Worm (Caenorhabditis elegans) whole organism, L1 larva: ENCODE data around the gene C52A11.3.
A peak's percentile ranks its signal among the peaks of the same experiment; 100 is the strongest.

Source experiments
- C16A3.4 ChIP-seq: fragments of 150-350 bp; optimal IDR thresholded peaks from 2 replicates; lab custom pipeline; 2014; ENCODE audit warnings: missing biosample characterization, missing genetic modification characterization
- Y116A8C.19 ChIP-seq: sonication (generic microtip); optimal IDR thresholded peaks from 2 replicates; lab custom pipeline; 2016; ENCODE audit warnings: missing compliant biosample characterization, missing genetic modification characterization, borderline replicate concordance
- blmp-1 ChIP-seq: fragments of 150-350 bp; optimal IDR thresholded peaks from 2 replicates; lab custom pipeline; 2014; ENCODE audit warnings: missing biosample characterization, missing genetic modification characterization
- ceh-90 ChIP-seq: sonication (generic microtip); optimal IDR thresholded peaks from 2 replicates; lab custom pipeline; 2016; ENCODE audit warnings: missing genetic modification characterization, missing compliant biosample characterization
- dpl-1 ChIP-seq, 3 experiments: fragments of 150-350 bp in 2 of 3; sonication (generic microtip) in 1 of 3; optimal IDR thresholded peaks; 2 replicates each; lab custom pipeline; 2014 to 2017; ENCODE audit warnings: missing biosample characterization in 3 of 3, missing genetic modification characterization in 3 of 3, missing genetic modification reagents in 3 of 3
- dsc-1 ChIP-seq: sonication (generic microtip); optimal IDR thresholded peaks from 2 replicates; lab custom pipeline; 2016; ENCODE audit warnings: mild to moderate bottlenecking, missing genetic modification characterization, missing compliant biosample characterization
- efl-1 ChIP-seq, 4 experiments: fragments of 150-350 bp; optimal IDR thresholded peaks in 3 of 4; peaks in 1 of 4; 1 replicate in 1 of 4; 2 replicates in 3 of 4; lab custom pipeline; 2014; ENCODE audit warnings: missing biosample characterization in 2 of 4, missing genetic modification characterization in 2 of 4, missing genetic modification reagents in 2 of 4
- fkh-4 ChIP-seq: sonication (generic microtip); optimal IDR thresholded peaks from 2 replicates; lab custom pipeline; 2016; ENCODE audit warnings: missing compliant biosample characterization, missing genetic modification characterization, borderline replicate concordance
- fkh-8 ChIP-seq: sonication (generic microtip); optimal IDR thresholded peaks from 2 replicates; lab custom pipeline; 2016; ENCODE audit warnings: mild to moderate bottlenecking, missing genetic modification characterization, missing compliant biosample characterization
- fos-1 ChIP-seq: fragments of 150-350 bp; optimal IDR thresholded peaks from 2 replicates; lab custom pipeline; 2014; ENCODE audit warnings: missing biosample characterization, missing genetic modification characterization
- grh-1 ChIP-seq: fragments of 200-800 bp; sonication (Bioruptor generic); IDR thresholded peaks from 2 replicates; pipeline ENCODE4 v1.3.6; 2022; ENCODE audit warnings: missing genetic modification reagents, missing genetic modification characterization, missing compliant biosample characterization
- hpl-2 ChIP-seq: fragments of 150-350 bp; optimal IDR thresholded peaks from 2 replicates; lab custom pipeline; 2014; ENCODE audit warnings: missing biosample characterization, missing genetic modification reagents, missing genetic modification characterization
- irx-1 ChIP-seq: sonication (generic microtip); optimal IDR thresholded peaks from 2 replicates; lab custom pipeline; 2016; ENCODE audit warnings: missing genetic modification characterization, missing compliant biosample characterization
- isw-1 ChIP-seq: fragments of 200-800 bp; sonication (Bioruptor generic); IDR thresholded peaks from 2 replicates; pipeline ENCODE4 v1.3.6; 2022; ENCODE audit warnings: missing genetic modification characterization, missing compliant biosample characterization
- lin-13 ChIP-seq: fragments of 150-350 bp; optimal IDR thresholded peaks from 2 replicates; lab custom pipeline; 2014; ENCODE audit warnings: missing biosample characterization, missing genetic modification reagents, missing genetic modification characterization
- lin-14 ChIP-seq: fragments of 200-800 bp; sonication (Bioruptor generic); optimal IDR thresholded peaks from 2 replicates; lab custom pipeline; 2018; ENCODE audit warnings: mild to moderate bottlenecking, missing genetic modification characterization, moderate library complexity, missing compliant biosample characterization
- lin-15B ChIP-seq: fragments of 150-350 bp; sonication (generic microtip); optimal IDR thresholded peaks from 3 replicates; lab custom pipeline; 2014; ENCODE audit warnings: missing biosample characterization, missing genetic modification characterization
- lin-35 ChIP-seq, 2 experiments: fragments of 150-350 bp; optimal IDR thresholded peaks; 2 replicates each; lab custom pipeline; 2014; ENCODE audit warnings: missing biosample characterization in 2 of 2, missing genetic modification characterization in 2 of 2, missing genetic modification reagents in 2 of 2
- lir-3 ChIP-seq: sonication (generic microtip); optimal IDR thresholded peaks from 2 replicates; lab custom pipeline; 2016; ENCODE audit warnings: mild to moderate bottlenecking, missing genetic modification characterization, moderate library complexity, missing compliant biosample characterization; ENCODE audit not compliant: poor library complexity
- lsy-2 ChIP-seq, 2 experiments: fragments of 150-350 bp; optimal IDR thresholded peaks; 2 replicates each; lab custom pipeline; 2014; ENCODE audit warnings: missing biosample characterization in 2 of 2, missing genetic modification characterization in 2 of 2
- mab-9 ChIP-seq: fragments of 200-800 bp; sonication (Bioruptor generic); IDR thresholded peaks from 2 replicates; pipeline ENCODE4 v1.3.6; 2022; ENCODE audit warnings: missing genetic modification reagents, missing genetic modification characterization, missing compliant biosample characterization
- mdl-1 ChIP-seq, 2 experiments: fragments of 150-350 bp; optimal IDR thresholded peaks; 2 replicates each; lab custom pipeline; 2014 to 2017; ENCODE audit warnings: missing biosample characterization in 2 of 2, missing genetic modification characterization in 2 of 2, inconsistent platforms in 1 of 2
- mep-1 ChIP-seq: fragments of 150-350 bp; optimal IDR thresholded peaks from 2 replicates; lab custom pipeline; 2014; ENCODE audit warnings: missing biosample characterization, missing genetic modification characterization
- nhr-19 ChIP-seq: fragments of 200-800 bp; sonication (Bioruptor generic); conservative IDR thresholded peaks from 2 replicates; pipeline ENCODE4 v1.3.6; 2022; ENCODE audit warnings: missing genetic modification characterization, missing compliant biosample characterization
- nhr-237 ChIP-seq: fragments of 150-350 bp; optimal IDR thresholded peaks from 2 replicates; lab custom pipeline; 2014; ENCODE audit warnings: missing biosample characterization, missing genetic modification characterization
- nhr-47 ChIP-seq: sonication (generic microtip); optimal IDR thresholded peaks from 2 replicates; lab custom pipeline; 2016; ENCODE audit warnings: mild to moderate bottlenecking, missing genetic modification characterization, moderate library complexity, missing compliant biosample characterization
- nhr-71 ChIP-seq: sonication (generic microtip); optimal IDR thresholded peaks from 2 replicates; lab custom pipeline; 2016; ENCODE audit warnings: mild to moderate bottlenecking, missing genetic modification characterization, moderate library complexity, missing compliant biosample characterization
- nhr-85 ChIP-seq: sonication (generic microtip); peaks from one replicate; lab custom pipeline; 2016; ENCODE audit warnings: missing genetic modification characterization, inconsistent platforms, missing compliant biosample characterization
- nhr-90 ChIP-seq: sonication (generic microtip); optimal IDR thresholded peaks from 2 replicates; lab custom pipeline; 2016; ENCODE audit warnings: mild to moderate bottlenecking, missing genetic modification characterization, missing compliant biosample characterization; ENCODE audit not compliant: poor library complexity
- pqm-1 ChIP-seq: sonication (generic microtip); optimal IDR thresholded peaks from 3 replicates; lab custom pipeline; 2017; ENCODE audit warnings: missing biosample characterization, missing genetic modification characterization
- rnt-1 ChIP-seq: sonication (generic microtip); optimal IDR thresholded peaks from 2 replicates; lab custom pipeline; 2016; ENCODE audit warnings: mild to moderate bottlenecking, missing genetic modification characterization, moderate library complexity, missing compliant biosample characterization
- skn-1 ChIP-seq: fragments of 150-350 bp; optimal IDR thresholded peaks from 2 replicates; lab custom pipeline; 2014; ENCODE audit warnings: missing biosample characterization, missing genetic modification characterization
- sox-4 ChIP-seq: sonication (generic microtip); optimal IDR thresholded peaks from 2 replicates; lab custom pipeline; 2016; ENCODE audit warnings: missing genetic modification characterization, missing compliant biosample characterization
- sup-37 ChIP-seq: fragments of 200-800 bp; sonication (Bioruptor generic); optimal IDR thresholded peaks from 2 replicates; lab custom pipeline; 2018; ENCODE audit warnings: mild to moderate bottlenecking, missing genetic modification characterization, missing compliant biosample characterization
- tbx-2 ChIP-seq: sonication (generic microtip); optimal IDR thresholded peaks from 2 replicates; lab custom pipeline; 2016; ENCODE audit warnings: missing genetic modification characterization, missing compliant biosample characterization
- xbp-1 ChIP-seq: sonication (generic microtip); optimal IDR thresholded peaks from 2 replicates; lab custom pipeline; 2016; ENCODE audit warnings: missing genetic modification characterization, missing compliant biosample characterization
- zag-1 ChIP-seq: fragments of 150-350 bp; optimal IDR thresholded peaks from 2 replicates; lab custom pipeline; 2014; ENCODE audit warnings: missing biosample characterization, missing genetic modification characterization
- ztf-11 ChIP-seq, 2 experiments: sonication (generic microtip); optimal IDR thresholded peaks; 2 replicates each; lab custom pipeline; 2016 to 2017; ENCODE audit warnings: missing genetic modification characterization in 2 of 2, missing biosample characterization in 1 of 2, missing compliant biosample characterization in 1 of 2

The C52A11.3 gene

DNA sequence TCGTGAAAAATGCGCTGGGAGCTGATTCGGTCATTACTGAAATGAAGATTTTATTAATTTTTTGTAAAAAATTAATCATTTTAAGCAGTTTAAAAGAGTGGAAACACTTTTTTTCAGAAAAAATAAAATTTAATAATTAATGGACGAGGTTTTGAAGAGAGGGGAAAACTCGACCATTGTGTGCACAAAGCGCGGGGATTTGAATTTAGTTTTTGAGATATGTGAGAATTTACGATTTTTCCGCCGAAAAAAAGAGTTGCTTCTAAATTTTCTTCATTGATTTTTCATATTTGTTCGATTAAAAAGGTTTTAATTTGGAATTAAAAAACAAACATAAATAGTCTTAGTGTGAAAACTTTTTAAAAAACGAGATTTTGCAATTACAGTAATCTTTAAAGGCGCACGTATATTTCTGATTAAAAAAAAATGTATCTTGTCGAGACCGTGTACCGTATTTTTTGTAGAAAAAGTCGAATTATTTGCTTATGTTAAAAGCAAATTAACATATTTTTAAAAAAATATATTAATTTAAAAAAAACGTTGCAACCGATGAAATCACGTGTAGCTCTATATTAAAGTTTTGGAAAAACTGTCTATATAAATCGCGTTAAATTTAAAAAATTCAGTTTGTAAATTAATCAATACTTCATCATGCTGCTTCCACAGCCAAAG, 22.8 kb upstream of the C52A11.3 start, which contains the start of the genes dph-2 and C09G5.7:
Gene dph-2 (minus strand): TSS at position 36 of the 672 bp plus-strand sequence.
Gene C09G5.7 (plus strand): TSS at position 622 of the 672 bp plus-strand sequence.
- TF ChIP-seq lin-15B (peak; percentile 35), lir-3 (tag; lab: Kevin White, UChicago) (peak; percentile 69), dsc-1 (tag; lab: Kevin White, UChicago) (peak; percentile 7), nhr-237 (tag; lab: Kevin White, UChicago) (no peak), pqm-1 (no peak), blmp-1 (tag; lab: Kevin White, UChicago) (peak; percentile 35), fkh-4 (peak; percentile 10), ztf-11 (tag; optimal IDR thresholded peaks at IDR 0.05; lab: Kevin White, UChicago) (peak in 1 of 2 experiments; percentile 45), hpl-2 (no peak), lsy-2 (tag; optimal IDR thresholded peaks at IDR 0.05; lab: Kevin White, UChicago) (peak; percentile 23 to 63), irx-1 (tag; lab: Kevin White, UChicago) (peak; percentile 65), mab-9 (GFP tag; lab: Robert Waterston, UW) (no peak), Y116A8C.19 (no peak), nhr-85 (tag; lab: Kevin White, UChicago) (peak; percentile 64), tbx-2 (tag; lab: Kevin White, UChicago) (peak; percentile 51), ceh-90 (peak; percentile 70), grh-1 (no peak), mep-1 (tag; lab: Kevin White, UChicago) (peak; percentile 24), lin-13 (no peak), efl-1 (optimal IDR thresholded peaks at IDR 0.05; lab: Kevin White, UChicago) (peak; percentile 74 to 90), efl-1 (GFP tag; optimal IDR thresholded peaks at IDR 0.05 in 1 of 2; lab: Kevin White, UChicago) (peak; percentile 89 to 99), xbp-1 (tag; lab: Kevin White, UChicago) (peak; percentile 37), mdl-1 (tag; optimal IDR thresholded peaks at IDR 0.05; lab: Kevin White, UChicago) (no peak), dpl-1 (GFP tag; optimal IDR thresholded peaks at IDR 0.05; lab: Kevin White, UChicago) (peak; percentile 81 to 90 (median 87)), nhr-47 (tag; lab: Kevin White, UChicago) (no peak), sox-4 (tag; lab: Kevin White, UChicago) (peak; percentile 30), rnt-1 (tag; lab: Kevin White, UChicago) (peak; percentile 82), lin-35 (GFP tag; optimal IDR thresholded peaks at IDR 0.05; lab: Kevin White, UChicago) (peak; percentile 87 to 93), nhr-71 (tag; lab: Kevin White, UChicago) (peak; percentile 62), skn-1 (tag; lab: Kevin White, UChicago) (peak; percentile 54), nhr-90 (tag; lab: Kevin White, UChicago) (peak; percentile 35), isw-1 (GFP tag; lab: Robert Waterston, UW) (peak; percentile 4; the same call in 1 of the 2 replicates), nhr-19 (0 out of 2 replicates have a peak, but pooled peaks have one; percentile 5), lin-14 (GFP tag; lab: Kevin White, UChicago) (peak; percentile 9), fos-1 (tag; lab: Kevin White, UChicago) (no peak)
- TF ChIP-seq, all 84 proteins: peak for 24

DNA sequence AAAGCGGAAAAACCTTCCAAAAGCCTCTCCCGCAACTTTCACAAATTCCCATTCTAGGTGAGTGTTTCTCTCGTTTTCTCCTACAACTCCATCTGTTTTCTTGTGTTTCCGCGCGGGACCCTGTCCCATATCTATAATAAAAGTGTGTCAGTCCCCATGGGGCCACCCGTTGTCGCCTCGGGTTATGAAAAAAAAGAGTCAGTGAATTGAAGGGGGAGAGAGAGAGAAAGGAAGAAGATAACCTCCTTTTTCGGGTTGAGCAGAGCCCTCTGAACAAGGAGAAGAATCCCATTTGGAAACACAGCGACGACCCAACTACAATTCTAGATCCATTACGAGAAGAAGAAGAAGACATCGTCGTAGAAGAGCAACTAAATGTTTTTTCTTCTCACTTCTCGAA, 20.0 kb upstream of the C52A11.3 start, which contains the start of gene C09G5.13:
Gene C09G5.13 (plus strand): TSS at position 301 of the 400 bp plus-strand sequence.
- TF ChIP-seq blmp-1 (tag; lab: Kevin White, UChicago) = no peak
- no peak for TF ChIP-seq fos-1 (tag; lab: Kevin White, UChicago)
- TF ChIP-seq efl-1 (optimal IDR thresholded peaks at IDR 0.05; lab: Kevin White, UChicago) = no peak
- TF ChIP-seq efl-1 (GFP tag; optimal IDR thresholded peaks at IDR 0.05 in 1 of 2; lab: Kevin White, UChicago) = peak in 1 of 2 experiments; percentile 31

DNA sequence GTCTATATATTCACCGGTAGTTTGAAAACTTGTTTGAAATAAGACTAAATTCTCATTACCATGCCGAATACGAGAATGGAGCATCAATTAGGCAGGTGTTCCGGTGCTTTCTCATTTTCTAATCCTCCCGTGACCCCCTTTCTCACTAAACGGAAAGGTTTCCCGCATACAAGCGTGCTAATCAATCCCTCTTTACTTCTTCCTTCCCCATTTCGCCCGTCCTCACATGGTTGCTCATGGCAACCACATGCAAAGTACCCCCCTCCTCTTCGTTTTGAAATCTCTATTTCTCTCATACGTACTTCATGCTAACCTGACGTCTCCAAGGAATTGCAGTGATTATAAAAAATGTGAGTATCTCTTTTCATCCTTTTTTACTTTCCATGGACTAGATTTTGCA, 17.2 kb upstream of the C52A11.3 start, which contains the start of gene mks-5:
Gene mks-5 (plus strand): TSS at position 301 of the 400 bp plus-strand sequence.
- TF ChIP-seq Y116A8C.19 = no peak
- no peak for TF ChIP-seq nhr-237 (tag; lab: Kevin White, UChicago)
- TF ChIP-seq zag-1 = no peak
- TF ChIP-seq C16A3.4 (tag; lab: Kevin White, UChicago) = no peak
- peak; percentile 66 for TF ChIP-seq fkh-8 (tag; lab: Kevin White, UChicago)
- no peak for TF ChIP-seq sup-37
- TF ChIP-seq, all 84 proteins: peak for 1
